Worm (Caenorhabditis elegans): ENCODE data around the gene ZC416.2.
A peak's percentile ranks its signal among the peaks of the same experiment; 100 is the strongest.

Gene ZC416.2

ce11 chrIV:3621805-3622355, 11.5 kb upstream of the ZC416.2 start:
- TF ChIP-seq tra-4 (tag; optimal IDR thresholded peaks at IDR 0.05) (no peak), hmbx-1 (tag; optimal IDR thresholded peaks at IDR 0.05) (no peak), ceh-36 (tag; optimal IDR thresholded peaks at IDR 0.05) (no peak), flt-1 (GFP tag; IDR thresholded peaks at IDR 0.05) (no peak), ceh-13 (GFP tag; optimal IDR thresholded peaks at IDR 0.05) (no peak), tbx-37 (GFP tag; conservative IDR thresholded peaks at IDR 0.05) (no peak), pes-1 (GFP tag; IDR thresholded peaks at IDR 0.05) (no peak), tbx-11 (GFP tag; IDR thresholded peaks at IDR 0.05) (no peak), sea-1 (GFP tag; conservative IDR thresholded peaks at IDR 0.05) (no peak), scrt-1 (GFP tag; IDR thresholded peaks at IDR 0.05) (no peak), hmg-4 (GFP tag; optimal IDR thresholded peaks at IDR 0.05) (no peak)

- no peak for TF ChIP-seq tbx-37 (GFP tag; conservative IDR thresholded peaks at IDR 0.05)
- no peak for TF ChIP-seq hnd-1 (tag; optimal IDR thresholded peaks at IDR 0.05)
- no peak for TF ChIP-seq hmg-4 (GFP tag; optimal IDR thresholded peaks at IDR 0.05)
- no peak for TF ChIP-seq pes-1 (GFP tag; IDR thresholded peaks at IDR 0.05)
- no peak for TF ChIP-seq F13C5.2 (tag; optimal IDR thresholded peaks at IDR 0.05)
- TF ChIP-seq ama-1 (optimal IDR thresholded peaks at IDR 0.05) = no peak
- no peak for TF ChIP-seq sea-1 (GFP tag; conservative IDR thresholded peaks at IDR 0.05)
- no peak for TF ChIP-seq tbx-11 (GFP tag; IDR thresholded peaks at IDR 0.05)
- TF ChIP-seq ceh-13 (GFP tag; optimal IDR thresholded peaks at IDR 0.05) = no peak
- no peak for TF ChIP-seq ets-7 (tag; optimal IDR thresholded peaks at IDR 0.05)
- no peak for TF ChIP-seq scrt-1 (GFP tag; IDR thresholded peaks at IDR 0.05)
- no peak for TF ChIP-seq flt-1 (GFP tag; IDR thresholded peaks at IDR 0.05)
- TF ChIP-seq aly-1 (tag; optimal IDR thresholded peaks at IDR 0.05) = no peak
- no peak for TF ChIP-seq hmbx-1 (tag; optimal IDR thresholded peaks at IDR 0.05)
- no peak for TF ChIP-seq tra-4 (tag; optimal IDR thresholded peaks at IDR 0.05)
- no peak for TF ChIP-seq ceh-36 (tag; optimal IDR thresholded peaks at IDR 0.05)
- TF ChIP-seq B0310.2 (tag; optimal IDR thresholded peaks at IDR 0.05) = no peak
Observed at ce11 chrIV:3624597-3624996, 8.8 kb upstream of the ZC416.2 start, which contains the start of the genes cha-1 and unc-17. cha-1 (minus strand) TSS chrIV:3624697. unc-17 (minus strand) TSS chrIV:3624699.

- no peak for TF ChIP-seq ceh-36 (tag; optimal IDR thresholded peaks at IDR 0.05)
- no peak for TF ChIP-seq ama-1 (optimal IDR thresholded peaks at IDR 0.05)
- no peak for TF ChIP-seq F13C5.2 (tag; optimal IDR thresholded peaks at IDR 0.05)
- TF ChIP-seq tbx-37 (GFP tag; conservative IDR thresholded peaks at IDR 0.05) = no peak
- TF ChIP-seq sea-1 (GFP tag; conservative IDR thresholded peaks at IDR 0.05) = no peak
- TF ChIP-seq hmbx-1 (tag; optimal IDR thresholded peaks at IDR 0.05) = no peak
- TF ChIP-seq tra-4 (tag; optimal IDR thresholded peaks at IDR 0.05) = no peak
- no peak for TF ChIP-seq tbx-11 (GFP tag; IDR thresholded peaks at IDR 0.05)
Observed at ce11 chrIV:3626447-3626846, 7.0 kb upstream of the ZC416.2 start.

- no peak for TF ChIP-seq tbx-11 (GFP tag; IDR thresholded peaks at IDR 0.05)
Observed at ce11 chrIV:3628896-3629641, 4.3 kb upstream of the ZC416.2 start.

DNA sequence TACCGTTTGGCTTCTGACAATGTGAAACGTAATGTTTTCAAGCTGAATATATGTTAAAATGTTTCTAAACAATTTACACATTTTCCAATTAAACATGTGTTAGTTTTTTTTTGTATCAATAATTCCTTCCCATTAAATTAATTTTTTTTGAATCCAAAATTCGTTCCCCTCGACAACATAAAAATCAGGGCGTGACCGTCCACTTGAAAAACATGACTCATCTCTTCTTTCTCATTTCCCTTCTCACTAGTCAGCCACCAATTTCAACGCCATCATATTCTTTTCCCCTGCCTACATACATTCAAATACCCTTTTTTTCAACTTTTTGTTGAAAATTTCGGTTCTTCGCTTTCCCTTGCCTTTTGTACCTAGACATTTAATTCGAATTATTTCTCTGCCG, 944 bp upstream of the ZC416.2 start:
- no peak for TF ChIP-seq scrt-1 (GFP tag; IDR thresholded peaks at IDR 0.05)
- no peak for TF ChIP-seq F13C5.2 (tag; optimal IDR thresholded peaks at IDR 0.05)
- no peak for TF ChIP-seq ceh-36 (tag; optimal IDR thresholded peaks at IDR 0.05)
- no peak for TF ChIP-seq flt-1 (GFP tag; IDR thresholded peaks at IDR 0.05)
- TF ChIP-seq ets-7 (tag; optimal IDR thresholded peaks at IDR 0.05) = no peak
- no peak for TF ChIP-seq B0310.2 (tag; optimal IDR thresholded peaks at IDR 0.05)
- TF ChIP-seq sea-1 (GFP tag; conservative IDR thresholded peaks at IDR 0.05) = no peak
- TF ChIP-seq ama-1 (optimal IDR thresholded peaks at IDR 0.05) = no peak
- no peak for TF ChIP-seq hmbx-1 (tag; optimal IDR thresholded peaks at IDR 0.05)

DNA sequence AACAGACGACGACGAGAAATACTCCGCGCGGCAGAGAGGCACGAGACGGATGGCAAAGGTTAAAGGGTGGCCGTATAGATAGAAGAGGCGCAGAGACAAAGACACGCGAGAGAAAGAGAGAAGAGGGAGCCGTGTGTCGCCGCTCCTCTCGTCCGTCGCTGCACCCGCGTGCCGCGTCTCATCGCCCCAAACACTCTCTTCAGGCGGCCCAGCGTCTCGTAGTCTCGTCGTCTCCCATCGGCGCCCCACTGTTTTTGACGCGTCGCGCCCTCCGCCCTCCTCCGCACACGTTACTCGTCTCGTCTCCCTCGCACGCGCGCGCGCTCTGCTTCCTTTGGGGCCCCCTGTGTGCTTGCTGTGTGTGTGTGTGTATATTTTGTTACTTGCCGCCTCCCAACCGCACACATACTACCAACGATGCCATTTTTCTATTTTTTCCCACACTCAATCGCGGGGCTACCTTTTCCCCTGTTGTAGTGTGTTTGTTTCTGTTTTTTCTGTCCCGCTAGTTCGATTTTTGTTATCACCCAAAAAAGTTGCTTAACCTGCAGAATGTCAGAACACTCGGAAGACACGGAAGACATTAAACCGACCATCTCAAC, 3.2 kb downstream of the ZC416.2 start, which contains the start of gene madf-9:
madf-9 (plus strand) TSS at position 552 of the 602 bp plus-strand sequence.
- TF ChIP-seq F13C5.2 (tag; optimal IDR thresholded peaks at IDR 0.05) (peak; percentile 30), hnd-1 (tag; optimal IDR thresholded peaks at IDR 0.05) (no peak), tbx-11 (GFP tag; IDR thresholded peaks at IDR 0.05) (0 out of 2 replicates have a peak, but pooled peaks have one; percentile 21)

DNA sequence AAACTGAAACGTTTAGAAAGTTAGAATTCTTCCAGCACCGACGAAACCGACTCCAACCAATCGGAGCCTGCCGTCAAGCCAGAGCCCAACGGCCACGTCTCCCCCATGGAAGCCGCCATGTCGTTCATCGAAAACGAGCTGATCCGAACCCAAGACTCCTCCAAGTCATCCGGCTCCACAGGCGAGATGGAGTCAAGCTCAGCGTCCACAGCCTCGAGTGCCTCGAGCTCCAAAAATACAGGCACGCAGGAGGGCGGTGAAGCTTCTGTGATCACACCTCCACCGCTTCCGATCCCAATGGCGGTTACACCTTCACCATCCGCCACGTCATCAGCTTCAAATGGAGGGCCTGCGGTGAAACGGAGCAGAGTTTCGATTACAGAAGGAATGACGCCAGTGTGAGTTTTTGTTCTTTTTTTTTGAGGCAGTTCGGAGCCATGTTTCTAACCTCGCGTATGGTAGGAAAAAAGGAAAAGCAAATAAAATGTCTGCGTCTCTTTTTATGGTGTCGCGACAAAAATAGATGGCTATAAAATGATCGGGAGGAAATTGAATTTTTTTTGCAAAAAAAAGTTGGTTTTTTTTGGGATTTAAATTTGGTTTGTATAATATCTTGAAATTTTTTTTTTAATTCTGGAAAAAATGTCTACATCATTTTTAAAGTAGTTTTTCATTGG, 5.0 kb downstream of the ZC416.2 start:
- no peak for TF ChIP-seq tbx-37 (GFP tag; conservative IDR thresholded peaks at IDR 0.05)
- TF ChIP-seq F13C5.2 (tag; optimal IDR thresholded peaks at IDR 0.05) = no peak
- no peak for TF ChIP-seq flt-1 (GFP tag; IDR thresholded peaks at IDR 0.05)
- no peak for TF ChIP-seq ama-1 (optimal IDR thresholded peaks at IDR 0.05)
- no peak for TF ChIP-seq aly-1 (tag; optimal IDR thresholded peaks at IDR 0.05)
- no peak for TF ChIP-seq hmg-4 (GFP tag; optimal IDR thresholded peaks at IDR 0.05)
- TF ChIP-seq tra-4 (tag; optimal IDR thresholded peaks at IDR 0.05) = no peak
- no peak for TF ChIP-seq ets-7 (tag; optimal IDR thresholded peaks at IDR 0.05)
- TF ChIP-seq sea-1 (GFP tag; conservative IDR thresholded peaks at IDR 0.05) = no peak
